Worm (Caenorhabditis elegans) whole organism, mixed stage, embryonic: ENCODE results near the gene F58H1.7.
A peak's percentile ranks its signal among the peaks of the same experiment; 100 is the strongest.

Experiments used
- elt-3 ChIP-seq: fragments of 150-350 bp; optimal IDR thresholded peaks from 2 replicates; lab custom pipeline; 2014; ENCODE audit warnings: missing biosample characterization, missing genetic modification characterization
- ham-2 ChIP-seq: fragments of 200-800 bp; sonication (Bioruptor generic); optimal IDR thresholded peaks from 2 replicates; lab custom pipeline; 2018; ENCODE audit warnings: mild to moderate bottlenecking, missing genetic modification characterization, missing compliant biosample characterization
- lsy-2 ChIP-seq: fragments of 150-350 bp; optimal IDR thresholded peaks from 2 replicates; lab custom pipeline; 2014; ENCODE audit warnings: missing biosample characterization, missing genetic modification characterization
- nhr-12 ChIP-seq: fragments of 150-350 bp; optimal IDR thresholded peaks from 2 replicates; lab custom pipeline; 2014; ENCODE audit warnings: missing biosample characterization, missing genetic modification characterization
- nhr-28 ChIP-seq: fragments of 150-350 bp; optimal IDR thresholded peaks from 2 replicates; lab custom pipeline; 2014; ENCODE audit warnings: missing biosample characterization, missing genetic modification characterization
- nhr-76 ChIP-seq: sonication (generic microtip); optimal IDR thresholded peaks from 2 replicates; lab custom pipeline; 2017; ENCODE audit warnings: missing biosample characterization, missing genetic modification characterization
- pha-4 ChIP-seq: fragments of 150-350 bp; optimal IDR thresholded peaks from 2 replicates; lab custom pipeline; 2018; ENCODE audit warnings: missing biosample characterization, missing genetic modification reagents, missing genetic modification characterization
- snpc-4 ChIP-seq: fragments of 150-350 bp; optimal IDR thresholded peaks from 2 replicates; lab custom pipeline; 2014; ENCODE audit warnings: missing biosample characterization, missing genetic modification characterization
- tbx-8 ChIP-seq: fragments of 200-800 bp; sonication (Bioruptor generic); optimal IDR thresholded peaks from 2 replicates; lab custom pipeline; 2018; ENCODE audit warnings: mild to moderate bottlenecking, missing genetic modification characterization, moderate library complexity, missing compliant biosample characterization
- unc-39 ChIP-seq: fragments of 150-350 bp; optimal IDR thresholded peaks from 2 replicates; lab custom pipeline; 2014; ENCODE audit warnings: missing biosample characterization, missing genetic modification characterization
- unc-62 ChIP-seq: fragments of 150-350 bp; optimal IDR thresholded peaks from 2 replicates; lab custom pipeline; 2014; ENCODE audit warnings: missing biosample characterization, missing genetic modification reagents, missing genetic modification characterization
- ztf-11 ChIP-seq: fragments of 150-350 bp; optimal IDR thresholded peaks from 2 replicates; lab custom pipeline; 2014; ENCODE audit warnings: missing biosample characterization, missing genetic modification characterization

ce11 chrV:11933196-11934028 is 31.2 kb downstream of the F58H1.7 start, which contains the start of the genes aman-2 and F58H1.3:
- TF ChIP-seq elt-3 (tag; lab: Kevin White, UChicago) = no peak
- no peak for TF ChIP-seq nhr-76 (tag; lab: Kevin White, UChicago)
- TF ChIP-seq pha-4 (tag; lab: Kevin White, UChicago) = no peak
- no peak for TF ChIP-seq nhr-28
- TF ChIP-seq unc-39 (tag; lab: Kevin White, UChicago) = no peak
- no peak for TF ChIP-seq ztf-11 (tag; lab: Kevin White, UChicago)
- no peak for TF ChIP-seq ham-2
- TF ChIP-seq nhr-12 (tag; lab: Kevin White, UChicago) = no peak
- no peak for TF ChIP-seq tbx-8
- TF ChIP-seq snpc-4 = no peak
- no peak for TF ChIP-seq unc-62
- TF ChIP-seq lsy-2 (tag; lab: Kevin White, UChicago) = peak; percentile 31
